Worm (Caenorhabditis elegans): ENCODE results near the gene Y39E4B.13.

DNA sequence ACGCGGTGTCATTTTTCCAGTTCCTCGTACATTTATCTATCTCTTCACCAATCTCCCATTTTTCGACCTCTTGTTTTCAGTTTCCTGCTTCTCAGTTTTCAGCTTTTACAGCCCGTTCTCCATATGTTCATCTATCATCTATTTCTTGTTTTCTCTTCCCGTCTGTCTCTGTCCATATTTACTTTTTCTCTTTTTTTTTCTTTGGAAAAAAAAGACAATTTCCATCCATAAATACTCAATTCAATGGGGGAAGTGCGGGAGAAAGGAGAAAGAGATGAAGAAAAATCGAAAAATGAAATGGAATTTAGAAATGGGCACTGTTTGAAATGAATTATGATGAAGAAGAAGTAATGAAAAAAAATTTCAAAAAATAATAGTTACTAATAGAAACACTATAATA, 32.8 kb upstream of the Y39E4B.13 start:
- TF ChIP-seq B0336.3 (GFP tag; IDR thresholded peaks at IDR 0.05) = no peak
- TF ChIP-seq let-607 (tag; optimal IDR thresholded peaks at IDR 0.05) = no peak
- TF ChIP-seq snpc-1.1 (tag; optimal IDR thresholded peaks at IDR 0.05; ENCODE audit: insufficient read depth) = no peak
- TF ChIP-seq Y56A3A.18 (GFP tag; IDR thresholded peaks at IDR 0.05) = no peak
- no peak for TF ChIP-seq madf-8 (GFP tag; conservative IDR thresholded peaks at IDR 0.05)

All from whole organism, young adult.